Fruit fly (Drosophila melanogaster): ENCODE measurements around the gene baf.
"Not testable (repeated sequence)": the region's sequence is repeated elsewhere in the genome, so short reads cannot be mapped to it uniquely, and the experiment has no call there.

baf gene

dm6 chr2L:8029160-8029852 lies at the start of gene baf:
baf (plus strand) TSS chr2L:8029462.
- TF ChIP-seq pdm3 (GFP tag; optimal IDR thresholded peaks at IDR 0.05) (no peak), CG3919 (GFP tag; optimal IDR thresholded peaks at IDR 0.05) (no peak), ss (GFP tag; optimal IDR thresholded peaks at IDR 0.05) (peak; percentile 36 to 38), salr (GFP tag; optimal IDR thresholded peaks at IDR 0.05) (no peak), CG11762 (GFP tag; optimal IDR thresholded peaks at IDR 0.05; ENCODE audit: insufficient read depth) (no peak), CG6808 (GFP tag; optimal IDR thresholded peaks at IDR 0.05) (no peak), CG15336 (GFP tag; IDR thresholded peaks at IDR 0.05) (no peak), CG6854 (GFP tag; optimal IDR thresholded peaks at IDR 0.05) (peak; percentile 45), Eip78C (GFP tag) (peak; percentile 71), CG8119 (GFP tag; IDR thresholded peaks at IDR 0.05) (no peak), svp (GFP tag) (no peak), CG6276 (GFP tag; optimal IDR thresholded peaks at IDR 0.05) (no peak), Eip93F (GFP tag; optimal IDR thresholded peaks at IDR 0.05) (no peak), CG3032 (tag; optimal IDR thresholded peaks at IDR 0.05) (peak; percentile 7), fkh (GFP tag; optimal IDR thresholded peaks at IDR 0.05) (peak; percentile 89), achi (GFP tag; optimal IDR thresholded peaks at IDR 0.05) (peak; percentile 58)

DNA sequence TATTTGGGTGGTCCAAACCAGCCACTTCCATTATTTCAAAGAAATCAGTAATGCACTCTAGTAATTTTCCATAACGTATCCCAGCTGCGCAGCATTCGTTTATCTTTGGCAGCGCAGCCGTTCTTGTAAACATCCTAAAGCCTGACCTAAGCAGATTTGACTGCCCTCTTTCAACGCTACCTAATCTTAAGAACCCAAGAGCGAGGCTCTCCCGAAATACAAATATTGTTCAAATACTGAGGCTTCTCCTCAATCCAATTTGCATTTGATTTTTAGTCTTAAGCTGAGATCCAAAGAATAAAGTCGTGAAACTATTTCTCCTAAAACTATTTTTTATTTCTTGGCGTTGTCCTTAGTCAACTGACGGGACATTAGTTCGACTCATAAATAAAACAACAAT lies 45.6 kb upstream of the baf start, which contains the start of gene CG7231:
Gene CG7231 (plus strand): TSS at position 301 of the 400 bp plus-strand sequence.
- not testable (repeated sequence) for TF ChIP-seq Hr39, CG3919, acj6 (GFP tag; optimal IDR thresholded peaks at IDR 0.05)

- TF ChIP-seq Met (GFP tag; optimal IDR thresholded peaks at IDR 0.05), result no peak
- TF ChIP-seq Eip75B (GFP tag; optimal IDR thresholded peaks at IDR 0.05), result no peak
- TF ChIP-seq CG34406 (GFP tag; optimal IDR thresholded peaks at IDR 0.05), result no peak
- no peak for TF ChIP-seq CG6276 (GFP tag; optimal IDR thresholded peaks at IDR 0.05)
- no peak for TF ChIP-seq Gug (GFP tag; IDR thresholded peaks at IDR 0.05)
- no peak for TF ChIP-seq fkh (GFP tag; optimal IDR thresholded peaks at IDR 0.05)
- no peak for TF ChIP-seq CG1621 (tag; optimal IDR thresholded peaks at IDR 0.05)
- peak; percentile 17 for TF ChIP-seq vri (GFP tag; optimal IDR thresholded peaks at IDR 0.05)
- no peak for TF ChIP-seq acj6 (GFP tag; optimal IDR thresholded peaks at IDR 0.05)
- no peak for TF ChIP-seq CG10631 (GFP tag; optimal IDR thresholded peaks at IDR 0.05)
- no peak for TF ChIP-seq dac (GFP tag; optimal IDR thresholded peaks at IDR 0.05)
- TF ChIP-seq CG8319 (GFP tag; optimal IDR thresholded peaks at IDR 0.05), result no peak
- TF ChIP-seq CG31627 (GFP tag; optimal IDR thresholded peaks at IDR 0.05), result no peak
- no peak for TF ChIP-seq Ets96B (tag; optimal IDR thresholded peaks at IDR 0.05)
- TF ChIP-seq CG10669 (GFP tag; optimal IDR thresholded peaks at IDR 0.05), result no peak
- no peak for TF ChIP-seq OdsH (GFP tag; optimal IDR thresholded peaks at IDR 0.05)
- no peak for TF ChIP-seq Hr39 (GFP tag; optimal IDR thresholded peaks at IDR 0.05)
- TF ChIP-seq Hr4 (GFP tag; optimal IDR thresholded peaks at IDR 0.05), result no peak
- no peak for TF ChIP-seq CG6854 (GFP tag; optimal IDR thresholded peaks at IDR 0.05)
- no peak for TF ChIP-seq Hr38 (GFP tag; optimal IDR thresholded peaks at IDR 0.05)
- no peak for TF ChIP-seq spab (GFP tag; optimal IDR thresholded peaks at IDR 0.05)
- TF ChIP-seq fd85E (GFP tag; optimal IDR thresholded peaks at IDR 0.05), result no peak
- no peak for TF ChIP-seq CG3032 (tag; optimal IDR thresholded peaks at IDR 0.05)
- peak; percentile 75 for TF ChIP-seq Eip78C (GFP tag)
- TF ChIP-seq fd59A (GFP tag; optimal IDR thresholded peaks at IDR 0.05), result no peak
- TF ChIP-seq Eip93F (GFP tag; optimal IDR thresholded peaks at IDR 0.05), result no peak
- no peak for TF ChIP-seq CG16779 (tag; optimal IDR thresholded peaks at IDR 0.05)
- TF ChIP-seq pdm3 (GFP tag; optimal IDR thresholded peaks at IDR 0.05), result no peak
- peak; percentile 56 for TF ChIP-seq svp (GFP tag)
- peak; percentile 46 for TF ChIP-seq dsx (GFP tag; optimal IDR thresholded peaks at IDR 0.05; ENCODE audit: poor library complexity, severe bottlenecking)
- TF ChIP-seq CG3919 (GFP tag; optimal IDR thresholded peaks at IDR 0.05), result peak; percentile 43
- no peak for TF ChIP-seq salr (GFP tag; optimal IDR thresholded peaks at IDR 0.05)
- no peak for TF ChIP-seq CG32006 (GFP tag; optimal IDR thresholded peaks at IDR 0.05)
- TF ChIP-seq topi (GFP tag; optimal IDR thresholded peaks at IDR 0.05), result no peak
- peak; percentile 7 for TF ChIP-seq Sox14 (GFP tag; optimal IDR thresholded peaks at IDR 0.05)
- peak; percentile 23; the same call in 2 of the 3 replicates for TF ChIP-seq CG8119 (GFP tag; IDR thresholded peaks at IDR 0.05)
- no peak for TF ChIP-seq Smox (GFP tag; optimal IDR thresholded peaks at IDR 0.05)
- TF ChIP-seq CG6808 (GFP tag; optimal IDR thresholded peaks at IDR 0.05), result no peak
- no peak for TF ChIP-seq lz (GFP tag; optimal IDR thresholded peaks at IDR 0.05)
These were observed 45.0 kb upstream of the baf start, which contains the start of gene Snoo for dm6 chr2L:7984059-7984800. Snoo (minus strand) TSS chr2L:7984196.
